Fruit fly (Drosophila melanogaster) S2 (cell line): ENCODE results near the gene rux.

ENCODE experiments used
- CG8478 ChIP-seq: fragments of >200 bp; optimal IDR thresholded peaks from 2 replicates; lab custom pipeline; 2018
- CTCF ChIP-seq, 2 experiments: fragments of >200 bp; optimal IDR thresholded peaks; 2 replicates each; lab custom pipeline; 2018

- TF ChIP-seq CTCF (optimal IDR thresholded peaks at IDR 0.05; lab: Kevin White, UChicago) (no peak), CG8478 (lab: Kevin White, UChicago) (no peak)
These were observed 7.6 kb downstream of the rux start for dm6 chrX:6030010-6030409.
